Fruit fly (Drosophila melanogaster): Measurements from ENCODE around the gene CG14324.

CG14324 gene

dm6 chr3R:17604880-17605667 lies 13.5 kb downstream of the CG14324 start (continued):
- TF ChIP-seq CG1647 (GFP tag; optimal IDR thresholded peaks at IDR 0.05) (no peak), CG2678 (tag; optimal IDR thresholded peaks at IDR 0.05) (peak; percentile 53), CG30403 (GFP tag; optimal IDR thresholded peaks at IDR 0.05) (peak; percentile 6), CG18262 (tag; optimal IDR thresholded peaks at IDR 0.05) (no peak), yki (optimal IDR thresholded peaks at IDR 0.05) (no peak), CG13775 (GFP tag; optimal IDR thresholded peaks at IDR 0.05) (peak; percentile 22), pb (GFP tag; optimal IDR thresholded peaks at IDR 0.05) (no peak), CG13894 (tag; optimal IDR thresholded peaks at IDR 0.05) (no peak), CG1603 (tag; optimal IDR thresholded peaks at IDR 0.05) (no peak), jing (GFP tag; optimal IDR thresholded peaks at IDR 0.05) (no peak), Camta (GFP tag; optimal IDR thresholded peaks at IDR 0.05) (no peak), pho (GFP tag; optimal IDR thresholded peaks at IDR 0.05) (no peak), gro (GFP tag; optimal IDR thresholded peaks at IDR 0.05) (no peak), klu (GFP tag; IDR thresholded peaks at IDR 0.05) (0 out of 2 replicates have a peak, but pooled peaks have one; percentile 20), CG3726 (GFP tag; IDR thresholded peaks at IDR 0.05) (no peak), zen2 (GFP tag; IDR thresholded peaks at IDR 0.05; ENCODE audit: partially characterized antibody) (0 out of 3 replicates have a peak, but pooled peaks have one; percentile 19), Asciz (GFP tag; optimal IDR thresholded peaks at IDR 0.05) (no peak), ro (GFP tag; IDR thresholded peaks at IDR 0.05) (no peak), CG11504 (tag; optimal IDR thresholded peaks at IDR 0.05) (peak; percentile 14), B-H1 (GFP tag; IDR thresholded peaks at IDR 0.05) (no peak), NfI (GFP tag; optimal IDR thresholded peaks at IDR 0.05) (no peak), CHES-1-like (GFP tag; optimal IDR thresholded peaks at IDR 0.05) (no peak), shn (GFP tag; optimal IDR thresholded peaks at IDR 0.05) (no peak), CG15696 (tag; optimal IDR thresholded peaks at IDR 0.05) (peak; percentile 35), pita (GFP tag; optimal IDR thresholded peaks at IDR 0.05) (no peak), CG17186 (GFP tag; optimal IDR thresholded peaks at IDR 0.05) (no peak), tgo (GFP tag; IDR thresholded peaks at IDR 0.05) (no peak), zfh2 (GFP tag; optimal IDR thresholded peaks at IDR 0.05) (no peak), gce (GFP tag; IDR thresholded peaks at IDR 0.05) (no peak), CG4404 (GFP tag; IDR thresholded peaks at IDR 0.05) (no peak), gem (tag; optimal IDR thresholded peaks at IDR 0.05) (peak; percentile 44), CG6683 (GFP tag; optimal IDR thresholded peaks at IDR 0.05) (peak; percentile 18), CG1233 (GFP tag; optimal IDR thresholded peaks at IDR 0.05) (no peak), bsh (GFP tag; optimal IDR thresholded peaks at IDR 0.05) (no peak), C15 (GFP tag; IDR thresholded peaks at IDR 0.05) (no peak), bigmax (GFP tag; optimal IDR thresholded peaks at IDR 0.05) (no peak), CG16815 (GFP tag; optimal IDR thresholded peaks at IDR 0.05) (no peak), Neu2 (GFP tag; optimal IDR thresholded peaks at IDR 0.05; ENCODE audit: borderline replicate concordance) (no peak), CG13424 (tag; optimal IDR thresholded peaks at IDR 0.05) (peak; percentile 41), caup (GFP tag; optimal IDR thresholded peaks at IDR 0.05; ENCODE audit: severe bottlenecking) (no peak), HmgZ (tag; optimal IDR thresholded peaks at IDR 0.05) (no peak), pum (GFP tag; optimal IDR thresholded peaks at IDR 0.05) (no peak), maf-S (GFP tag; optimal IDR thresholded peaks at IDR 0.05) (no peak), unc-4 (GFP tag; IDR thresholded peaks at IDR 0.05; ENCODE audit: partially characterized antibody) (peak; percentile 38; the same call in 1 of the 2 replicates), Meics (GFP tag; optimal IDR thresholded peaks at IDR 0.05) (peak; percentile 56), org-1 (GFP tag; optimal IDR thresholded peaks at IDR 0.05) (no peak), HHEX (GFP tag; optimal IDR thresholded peaks at IDR 0.05) (no peak), CG1792 (GFP tag; optimal IDR thresholded peaks at IDR 0.05) (no peak), D19B (GFP tag; optimal IDR thresholded peaks at IDR 0.05) (no peak)

Data from whole organism, embryonic.